Fruit fly (Drosophila melanogaster) whole organism, embryonic: ENCODE measurements around the gene CG17625.

Experiments used
- Antp ChIP-seq: fragments of 200-800 bp; sonication (Bioruptor generic); optimal IDR thresholded peaks from 3 replicates; lab custom pipeline; 2016; ENCODE audit warnings: missing biosample characterization, missing genetic modification characterization
- B-H1 ChIP-seq: fragments of 200-800 bp; sonication (Bioruptor generic); IDR thresholded peaks from 3 replicates; pipeline ENCODE4 v1.3.6; 2022; ENCODE audit warnings: missing biosample characterization, missing genetic modification characterization
- B-H2 ChIP-seq: fragments of 200-800 bp; sonication (Bioruptor generic); optimal IDR thresholded peaks from 2 replicates; lab custom pipeline; 2018; ENCODE audit warnings: missing biosample characterization, mild to moderate bottlenecking, missing genetic modification characterization
- CG11504 ChIP-seq: fragments of 200-800 bp; sonication (Bioruptor generic); optimal IDR thresholded peaks from 3 replicates; lab custom pipeline; 2019; ENCODE audit warnings: missing biosample characterization, mild to moderate bottlenecking, missing genetic modification characterization, moderate library complexity
- CG14667 ChIP-seq: fragments of 200-800 bp; sonication (Bioruptor generic); IDR thresholded peaks from 2 replicates; pipeline ENCODE4 v1.3.6; 2022; ENCODE audit warnings: missing biosample characterization, missing genetic modification characterization
- CG1602 ChIP-seq: fragments of 200-800 bp; sonication (Bioruptor generic); optimal IDR thresholded peaks from 3 replicates; lab custom pipeline; 2016; ENCODE audit warnings: missing biosample characterization, missing genetic modification characterization
- CG1603 ChIP-seq: fragments of 200-800 bp; sonication (Bioruptor generic); optimal IDR thresholded peaks from 2 replicates; lab custom pipeline; 2019; ENCODE audit warnings: missing biosample characterization, mild to moderate bottlenecking, missing genetic modification characterization, moderate library complexity
- CG16863 ChIP-seq: fragments of 200-800 bp; sonication (Bioruptor generic); optimal IDR thresholded peaks from 3 replicates; lab custom pipeline; 2016; ENCODE audit warnings: missing biosample characterization, missing genetic modification characterization
- CG17829 ChIP-seq: fragments of 200-800 bp; optimal IDR thresholded peaks from 2 replicates; lab custom pipeline; 2019; ENCODE audit warnings: missing biosample characterization, mild to moderate bottlenecking, missing genetic modification characterization, moderate library complexity
- CG1792 ChIP-seq: fragments of 200-800 bp; sonication (Bioruptor generic); optimal IDR thresholded peaks from 2 replicates; lab custom pipeline; 2016; ENCODE audit warnings: missing biosample characterization, missing genetic modification characterization
- CG1832 ChIP-seq: fragments of 200-800 bp; sonication (Bioruptor generic); optimal IDR thresholded peaks from 2 replicates; lab custom pipeline; 2017; ENCODE audit warnings: missing biosample characterization, mild to moderate bottlenecking, missing genetic modification characterization, inconsistent platforms
- CG18619 ChIP-seq: fragments of 200-800 bp; sonication (Bioruptor generic); optimal IDR thresholded peaks from 3 replicates; lab custom pipeline; 2017; ENCODE audit warnings: missing biosample characterization, mild to moderate bottlenecking, missing genetic modification characterization
- CG2712 ChIP-seq: fragments of 200-800 bp; optimal IDR thresholded peaks from 3 replicates; lab custom pipeline; 2019; ENCODE audit warnings: missing biosample characterization, mild to moderate bottlenecking, missing genetic modification characterization, moderate library complexity
- CG2875 ChIP-seq: fragments of 200-800 bp; sonication (Bioruptor generic); optimal IDR thresholded peaks from 2 replicates; lab custom pipeline; 2017; ENCODE audit warnings: missing biosample characterization, mild to moderate bottlenecking, missing genetic modification characterization, missing genetic modification reagents
- CG31441 ChIP-seq: fragments of 200-800 bp; sonication (Bioruptor generic); IDR thresholded peaks from 2 replicates; pipeline ENCODE4 v1.3.6; 2022; ENCODE audit warnings: missing biosample characterization, missing genetic modification characterization
- CG3163 ChIP-seq: fragments of 200-800 bp; sonication (Bioruptor generic); optimal IDR thresholded peaks from 3 replicates; lab custom pipeline; 2016; ENCODE audit warnings: missing biosample characterization, missing genetic modification characterization
- CG4282 ChIP-seq: fragments of 200-800 bp; sonication (Bioruptor generic); optimal IDR thresholded peaks from 2 replicates; lab custom pipeline; 2016; ENCODE audit warnings: missing biosample characterization, missing genetic modification characterization
- CG6254 ChIP-seq: fragments of 200-800 bp; sonication (Bioruptor generic); optimal IDR thresholded peaks from 3 replicates; lab custom pipeline; 2017; ENCODE audit warnings: mild to moderate bottlenecking, missing biosample characterization, missing genetic modification reagents, missing genetic modification characterization
- CG7271 ChIP-seq: fragments of 200-800 bp; sonication (Bioruptor generic); optimal IDR thresholded peaks from 2 replicates; lab custom pipeline; 2018; ENCODE audit warnings: missing biosample characterization, mild to moderate bottlenecking, missing genetic modification characterization, moderate library complexity
- CG7357 ChIP-seq: fragments of 200-800 bp; sonication (Bioruptor generic); IDR thresholded peaks from 3 replicates; pipeline ENCODE4 v1.3.6; 2022; ENCODE audit warnings: missing biosample characterization, missing genetic modification characterization
- CHES-1-like ChIP-seq: fragments of 200-800 bp; sonication (Bioruptor generic); optimal IDR thresholded peaks from 2 replicates; lab custom pipeline; 2016; ENCODE audit warnings: missing biosample characterization, missing genetic modification characterization
- CTCF ChIP-seq: fragments of 200-800 bp; sonication (Bioruptor generic); optimal IDR thresholded peaks from 2 replicates; lab custom pipeline; 2017; ENCODE audit warnings: missing biosample characterization, mild to moderate bottlenecking, missing genetic modification characterization, moderate library complexity
- Dbx ChIP-seq: fragments of 200-800 bp; sonication (Bioruptor generic); IDR thresholded peaks from 3 replicates; pipeline ENCODE4 v1.3.6; 2022; ENCODE audit warnings: missing biosample characterization, missing genetic modification characterization
- Dek ChIP-seq: fragments of 200-800 bp; sonication (Bioruptor generic); optimal IDR thresholded peaks from 3 replicates; lab custom pipeline; 2019; ENCODE audit warnings: missing biosample characterization, mild to moderate bottlenecking, missing genetic modification characterization, moderate library complexity
- Dp ChIP-seq: fragments of 200-800 bp; sonication (Bioruptor generic); optimal IDR thresholded peaks from 2 replicates; lab custom pipeline; 2018; ENCODE audit warnings: missing biosample characterization, mild to moderate bottlenecking, missing genetic modification characterization, moderate library complexity
- ERR ChIP-seq: fragments of 200-800 bp; sonication (Bioruptor generic); optimal IDR thresholded peaks from 2 replicates; lab custom pipeline; 2016; ENCODE audit warnings: missing biosample characterization, missing genetic modification characterization
- GATAe ChIP-seq: fragments of 200-800 bp; sonication (Bioruptor generic); conservative IDR thresholded peaks from 2 replicates; pipeline ENCODE4 v1.3.6; 2022; ENCODE audit warnings: missing biosample characterization, missing genetic modification characterization
- HHEX ChIP-seq: fragments of 200-800 bp; sonication (Bioruptor generic); optimal IDR thresholded peaks from 3 replicates; lab custom pipeline; 2017; ENCODE audit warnings: missing biosample characterization, mild to moderate bottlenecking, missing genetic modification characterization, missing genetic modification reagents
- Hey ChIP-seq: fragments of 200-800 bp; sonication (Bioruptor generic); optimal IDR thresholded peaks from 3 replicates; lab custom pipeline; 2018; ENCODE audit warnings: missing biosample characterization, mild to moderate bottlenecking, missing genetic modification characterization
- Lim3 ChIP-seq: fragments of 200-800 bp; sonication (Bioruptor generic); IDR thresholded peaks from 2 replicates; pipeline ENCODE4 v1.3.6; 2022; ENCODE audit warnings: missing biosample characterization, missing genetic modification characterization
- Neu2 ChIP-seq: fragments of 200-800 bp; sonication (Bioruptor generic); optimal IDR thresholded peaks from 3 replicates; lab custom pipeline; 2016; ENCODE audit warnings: missing biosample characterization, missing genetic modification characterization, borderline replicate concordance
- Rx ChIP-seq: fragments of 200-800 bp; sonication (Bioruptor generic); IDR thresholded peaks from 2 replicates; pipeline ENCODE4 v1.3.6; 2022; ENCODE audit warnings: missing biosample characterization, missing genetic modification characterization
- Sin3A ChIP-seq: fragments of >200 bp; optimal IDR thresholded peaks from 2 replicates; lab custom pipeline; 2018
- Ssrp ChIP-seq: fragments of 200-800 bp; sonication (Bioruptor generic); optimal IDR thresholded peaks from 2 replicates; lab custom pipeline; 2018; ENCODE audit warnings: missing biosample characterization, mild to moderate bottlenecking, missing genetic modification characterization, moderate library complexity
- Trl ChIP-seq, 3 experiments: fragments of >200 bp in 2 of 3; fragments of 200-800 bp in 1 of 3; sonication (Bioruptor generic) in 1 of 3; optimal IDR thresholded peaks; 2 replicates in 1 of 3; 3 replicates in 2 of 3; lab custom pipeline; 2016 to 2017; ENCODE audit warnings: missing biosample characterization in 1 of 3, missing genetic modification characterization in 1 of 3
- abd-A ChIP-seq: fragments of 200-800 bp; sonication (Bioruptor generic); optimal IDR thresholded peaks from 3 replicates; lab custom pipeline; 2019; ENCODE audit warnings: missing biosample characterization, mild to moderate bottlenecking, missing genetic modification characterization, moderate library complexity
- btn ChIP-seq: fragments of 200-800 bp; sonication (Bioruptor generic); optimal IDR thresholded peaks from 2 replicates; lab custom pipeline; 2016; ENCODE audit warnings: missing biosample characterization, missing genetic modification characterization
- crol ChIP-seq: fragments of 200-800 bp; sonication (Bioruptor generic); IDR thresholded peaks from 2 replicates; pipeline ENCODE4 v1.3.6; 2022; ENCODE audit warnings: missing biosample characterization, missing genetic modification characterization
- dati ChIP-seq: fragments of 200-800 bp; sonication (Bioruptor generic); IDR thresholded peaks from 2 replicates; pipeline ENCODE4 v1.3.6; 2022; ENCODE audit warnings: missing biosample characterization, missing genetic modification characterization
- dmrt11E ChIP-seq: fragments of 200-800 bp; sonication (Bioruptor generic); optimal IDR thresholded peaks from 3 replicates; lab custom pipeline; 2018; ENCODE audit warnings: missing biosample characterization, mild to moderate bottlenecking, missing genetic modification characterization, moderate library complexity
- jing ChIP-seq: fragments of 200-800 bp; sonication (Bioruptor generic); optimal IDR thresholded peaks from 2 replicates; lab custom pipeline; 2018; ENCODE audit warnings: missing biosample characterization, mild to moderate bottlenecking, missing genetic modification characterization
- klu ChIP-seq: fragments of 200-800 bp; sonication (Bioruptor generic); IDR thresholded peaks from 2 replicates; pipeline ENCODE4 v1.3.6; 2022; ENCODE audit warnings: missing biosample characterization, missing genetic modification characterization
- knrl ChIP-seq: fragments of 200-800 bp; sonication (Bioruptor generic); IDR thresholded peaks from 3 replicates; pipeline ENCODE4 v1.3.6; 2022; ENCODE audit warnings: missing biosample characterization, missing genetic modification characterization; ENCODE audit not compliant: partially characterized antibody
- mirr ChIP-seq: fragments of 200-800 bp; sonication (Bioruptor generic); optimal IDR thresholded peaks from 3 replicates; lab custom pipeline; 2018; ENCODE audit warnings: missing biosample characterization, mild to moderate bottlenecking, missing genetic modification characterization
- pita ChIP-seq: fragments of 200-800 bp; sonication (Bioruptor generic); optimal IDR thresholded peaks from 2 replicates; lab custom pipeline; 2017; ENCODE audit warnings: missing biosample characterization, mild to moderate bottlenecking, missing genetic modification characterization
- pzg ChIP-seq: fragments of 200-800 bp; sonication (Bioruptor generic); optimal IDR thresholded peaks from 3 replicates; lab custom pipeline; 2018; ENCODE audit warnings: missing biosample characterization, mild to moderate bottlenecking, missing genetic modification characterization, moderate library complexity
- salm ChIP-seq: fragments of 200-800 bp; sonication (Bioruptor generic); optimal IDR thresholded peaks from 2 replicates; lab custom pipeline; 2018; ENCODE audit warnings: missing biosample characterization, mild to moderate bottlenecking, missing genetic modification characterization
- slp2 ChIP-seq: fragments of 200-800 bp; sonication (Bioruptor generic); optimal IDR thresholded peaks from 2 replicates; lab custom pipeline; 2016; ENCODE audit warnings: missing biosample characterization, missing genetic modification characterization
- sna ChIP-seq: fragments of 200-800 bp; sonication (Bioruptor generic); IDR thresholded peaks from 2 replicates; pipeline ENCODE4 v1.3.6; 2022; ENCODE audit warnings: missing biosample characterization, missing genetic modification characterization; ENCODE audit not compliant: partially characterized antibody
- stc ChIP-seq: fragments of 200-800 bp; sonication (Bioruptor generic); IDR thresholded peaks from 2 replicates; pipeline ENCODE4 v1.3.6; 2022; ENCODE audit warnings: missing biosample characterization, missing genetic modification characterization
- trem ChIP-seq: fragments of 200-800 bp; optimal IDR thresholded peaks from 3 replicates; lab custom pipeline; 2019; ENCODE audit warnings: missing biosample characterization, mild to moderate bottlenecking, missing genetic modification characterization, moderate library complexity
- z ChIP-seq: fragments of 200-800 bp; sonication (Bioruptor generic); IDR thresholded peaks from 3 replicates; pipeline ENCODE4 v1.3.6; 2022; ENCODE audit warnings: missing biosample characterization, missing genetic modification characterization

The CG17625 gene

dm6 chr3R:22690311-22690710, 3.7 kb downstream of the CG17625 start, which contains the start of the genes wfs1 and Nup133 (continued):
- no peak for TF ChIP-seq Neu2 (GFP tag; lab: Kevin White, UChicago)
- no peak for TF ChIP-seq z (GFP tag; lab: Robert Waterston, UW)
- TF ChIP-seq mirr (GFP tag; lab: Kevin White, UChicago): no peak
- no peak for TF ChIP-seq CTCF (GFP tag; lab: Kevin White, UChicago)
- TF ChIP-seq CG4282 (GFP tag; lab: Kevin White, UChicago): no peak
- TF ChIP-seq Lim3 (GFP tag; lab: Robert Waterston, UW): no peak
- peak; percentile 92 for TF ChIP-seq CG2712
- TF ChIP-seq CG18619 (GFP tag; lab: Kevin White, UChicago): peak; percentile 49
- TF ChIP-seq CG3163: no peak
- TF ChIP-seq B-H1 (GFP tag; lab: Robert Waterston, UW): peak; percentile 25; the same call in 1 of the 3 replicates
- no peak for TF ChIP-seq slp2 (GFP tag; lab: Kevin White, UChicago)
- TF ChIP-seq CG31441: peak; percentile 97
- TF ChIP-seq Sin3A (lab: Kevin White, UChicago): no peak
- peak; percentile 87 for TF ChIP-seq dmrt11E (tag; lab: Kevin White, UChicago)
- no peak for TF ChIP-seq Hey (tag; lab: Kevin White, UChicago)
- no peak for TF ChIP-seq Trl (optimal IDR thresholded peaks at IDR 0.05; lab: Kevin White, UChicago)
- no peak for TF ChIP-seq Trl (GFP tag; optimal IDR thresholded peaks at IDR 0.05; lab: Kevin White, UChicago)
- TF ChIP-seq jing (GFP tag; lab: Kevin White, UChicago): no peak
- TF ChIP-seq pita (GFP tag; lab: Kevin White, UChicago): no peak
- peak; percentile 84 for TF ChIP-seq Ssrp
- TF ChIP-seq CG14667: 0 out of 2 replicates have a peak, but pooled peaks have one; percentile 7
- peak; percentile 76 for TF ChIP-seq Dbx (GFP tag; lab: Robert Waterston, UW)
- TF ChIP-seq crol (GFP tag; lab: Robert Waterston, UW): no peak
- no peak for TF ChIP-seq CG6254 (GFP tag; lab: Kevin White, UChicago)
- TF ChIP-seq CG1603: no peak
- TF ChIP-seq CG16863: peak; percentile 21
- TF ChIP-seq Dp (GFP tag; lab: Kevin White, UChicago): peak; percentile 35
- no peak for TF ChIP-seq CG1792 (GFP tag; lab: Kevin White, UChicago)
- peak; percentile 70 for TF ChIP-seq CG7271
- TF ChIP-seq GATAe: no peak
- TF ChIP-seq CG7357 (GFP tag; lab: Robert Waterston, UW): no peak
- no peak for TF ChIP-seq CG11504 (tag; lab: Kevin White, UChicago)
- peak; percentile 93 for TF ChIP-seq CG17829 (tag; lab: Kevin White, UChicago)
- TF ChIP-seq dati (GFP tag; lab: Robert Waterston, UW): no peak
- TF ChIP-seq CG1832 (GFP tag; lab: Kevin White, UChicago): no peak
- TF ChIP-seq abd-A: no peak
- peak; percentile 78 for TF ChIP-seq CG1602 (GFP tag; lab: Kevin White, UChicago)
- TF ChIP-seq CHES-1-like (GFP tag; lab: Kevin White, UChicago): no peak
- peak; percentile 19; the same call in 1 of the 2 replicates for TF ChIP-seq klu (GFP tag; lab: Robert Waterston, UW)
- peak; percentile 41 for TF ChIP-seq pzg (GFP tag; lab: Kevin White, UChicago)
- TF ChIP-seq Rx: no peak
- peak; percentile 71 for TF ChIP-seq Dek
- no peak for TF ChIP-seq Antp (GFP tag; lab: Kevin White, UChicago)
- TF ChIP-seq knrl (GFP tag; lab: Robert Waterston, UW): peak; percentile 90
- 0 out of 2 replicates have a peak, but pooled peaks have one; percentile 49 for TF ChIP-seq stc (GFP tag; lab: Robert Waterston, UW)
- TF ChIP-seq ERR (GFP tag; lab: Kevin White, UChicago): no peak
- peak; percentile 77 for TF ChIP-seq B-H2
- TF ChIP-seq CG2875: no peak
- peak; percentile 49 for TF ChIP-seq HHEX (GFP tag; lab: Kevin White, UChicago)
- TF ChIP-seq btn (GFP tag; lab: Kevin White, UChicago): no peak
- TF ChIP-seq trem (tag; lab: Kevin White, UChicago): peak; percentile 91
- TF ChIP-seq salm (tag; lab: Kevin White, UChicago): peak; percentile 49
- TF ChIP-seq sna: peak; percentile 97
